Fruit fly (Drosophila melanogaster) whole organism, embryonic: ENCODE results near the gene PRL-1.

Source experiments
- Awh ChIP-seq: fragments of 200-800 bp; sonication (Bioruptor generic); IDR thresholded peaks from 2 replicates; pipeline ENCODE4, ENCODE4 v1.3.6; 2022; ENCODE audit warnings: missing biosample characterization, missing genetic modification characterization
- Bdp1 ChIP-seq: fragments of 200-800 bp; sonication (Bioruptor generic); optimal IDR thresholded peaks from 3 replicates; lab custom pipeline; 2016; ENCODE audit warnings: missing biosample characterization, missing genetic modification characterization
- CG10274 ChIP-seq: fragments of 200-800 bp; sonication (Bioruptor generic); optimal IDR thresholded peaks from 3 replicates; lab custom pipeline; 2017; ENCODE audit warnings: missing biosample characterization, mild to moderate bottlenecking, missing genetic modification characterization
- CG12236 ChIP-seq: fragments of 200-800 bp; sonication (Bioruptor generic); optimal IDR thresholded peaks from 2 replicates; lab custom pipeline; 2016; ENCODE audit warnings: missing biosample characterization, missing genetic modification characterization
- CG13123 ChIP-seq: fragments of 200-800 bp; sonication (Bioruptor generic); optimal IDR thresholded peaks from 2 replicates; lab custom pipeline; 2016; ENCODE audit warnings: missing biosample characterization, missing genetic modification characterization
- CG14965 ChIP-seq: fragments of 200-800 bp; sonication (Bioruptor generic); optimal IDR thresholded peaks from 2 replicates; lab custom pipeline; 2016; ENCODE audit warnings: missing biosample characterization, missing genetic modification characterization, borderline replicate concordance
- CG16863 ChIP-seq: fragments of 200-800 bp; sonication (Bioruptor generic); optimal IDR thresholded peaks from 3 replicates; lab custom pipeline; 2016; ENCODE audit warnings: missing biosample characterization, missing genetic modification characterization
- CG17802 ChIP-seq: fragments of 200-800 bp; sonication (Bioruptor generic); optimal IDR thresholded peaks from 2 replicates; lab custom pipeline; 2018; ENCODE audit warnings: missing biosample characterization, mild to moderate bottlenecking, missing genetic modification characterization, moderate library complexity
- CG1792 ChIP-seq: fragments of 200-800 bp; sonication (Bioruptor generic); optimal IDR thresholded peaks from 2 replicates; lab custom pipeline; 2016; ENCODE audit warnings: missing biosample characterization, missing genetic modification characterization
- CG18599 ChIP-seq: fragments of 200-800 bp; sonication (Bioruptor generic); optimal IDR thresholded peaks from 3 replicates; lab custom pipeline; 2017; ENCODE audit warnings: missing biosample characterization, missing genetic modification characterization, mild to moderate bottlenecking, moderate library complexity, missing genetic modification reagents
- CG32772 ChIP-seq: fragments of 200-800 bp; sonication (Bioruptor generic); IDR thresholded peaks from 2 replicates; pipeline ENCODE4 v1.3.6; 2022; ENCODE audit warnings: missing biosample characterization, missing genetic modification characterization
- CG3281 ChIP-seq: fragments of 200-800 bp; sonication (Bioruptor generic); optimal IDR thresholded peaks from 3 replicates; lab custom pipeline; 2017; ENCODE audit warnings: missing biosample characterization, mild to moderate bottlenecking, missing genetic modification characterization
- CG4282 ChIP-seq: fragments of 200-800 bp; sonication (Bioruptor generic); optimal IDR thresholded peaks from 2 replicates; lab custom pipeline; 2016; ENCODE audit warnings: missing biosample characterization, missing genetic modification characterization
- CG6654 ChIP-seq: fragments of 200-800 bp; sonication (Bioruptor generic); optimal IDR thresholded peaks from 2 replicates; lab custom pipeline; 2017; ENCODE audit warnings: missing biosample characterization, mild to moderate bottlenecking, missing genetic modification characterization
- CG6683 ChIP-seq: fragments of 200-800 bp; sonication (Bioruptor generic); optimal IDR thresholded peaks from 2 replicates; lab custom pipeline; 2017; ENCODE audit warnings: missing biosample characterization, mild to moderate bottlenecking, missing genetic modification characterization, missing genetic modification reagents
- CG6813 ChIP-seq: fragments of 200-800 bp; sonication (Bioruptor generic); optimal IDR thresholded peaks from 2 replicates; lab custom pipeline; 2017; ENCODE audit warnings: missing biosample characterization, missing genetic modification characterization, mild to moderate bottlenecking, moderate library complexity, missing genetic modification reagents
- CG7271 ChIP-seq: fragments of 200-800 bp; sonication (Bioruptor generic); optimal IDR thresholded peaks from 2 replicates; lab custom pipeline; 2018; ENCODE audit warnings: missing biosample characterization, mild to moderate bottlenecking, missing genetic modification characterization, moderate library complexity
- CG7357 ChIP-seq: fragments of 200-800 bp; sonication (Bioruptor generic); IDR thresholded peaks from 3 replicates; pipeline ENCODE4 v1.3.6; 2022; ENCODE audit warnings: missing biosample characterization, missing genetic modification characterization
- CG7556 ChIP-seq: fragments of 200-800 bp; sonication (Bioruptor generic); optimal IDR thresholded peaks from 2 replicates; lab custom pipeline; 2017; ENCODE audit warnings: missing biosample characterization, mild to moderate bottlenecking, missing genetic modification characterization
- CG8924 ChIP-seq: fragments of 200-800 bp; optimal IDR thresholded peaks from 3 replicates; lab custom pipeline; 2019; ENCODE audit warnings: missing biosample characterization, mild to moderate bottlenecking, missing genetic modification characterization, moderate library complexity
- CG9797 ChIP-seq: fragments of 200-800 bp; sonication (Bioruptor generic); optimal IDR thresholded peaks from 3 replicates; lab custom pipeline; 2018; ENCODE audit warnings: missing biosample characterization, mild to moderate bottlenecking, missing genetic modification characterization
- Gsc ChIP-seq: fragments of 200-800 bp; sonication (Bioruptor generic); IDR thresholded peaks from 2 replicates; pipeline ENCODE4 v1.3.6; 2022; ENCODE audit warnings: missing biosample characterization, missing genetic modification characterization
- H15 ChIP-seq: fragments of 200-800 bp; sonication (Bioruptor generic); IDR thresholded peaks from 3 replicates; pipeline ENCODE4 v1.3.6; 2022; ENCODE audit warnings: missing biosample characterization, missing genetic modification characterization
- HLH4C ChIP-seq: fragments of 200-800 bp; sonication (Bioruptor generic); IDR thresholded peaks from 3 replicates; pipeline ENCODE4 v1.3.6; 2022; ENCODE audit warnings: missing biosample characterization, missing genetic modification characterization; ENCODE audit not compliant: partially characterized antibody
- HLHmδ ChIP-seq: fragments of 200-800 bp; sonication (Bioruptor generic); optimal IDR thresholded peaks from 2 replicates; lab custom pipeline; 2018; ENCODE audit warnings: missing biosample characterization, mild to moderate bottlenecking, missing genetic modification characterization, moderate library complexity
- Hey ChIP-seq: fragments of 200-800 bp; sonication (Bioruptor generic); optimal IDR thresholded peaks from 3 replicates; lab custom pipeline; 2018; ENCODE audit warnings: missing biosample characterization, mild to moderate bottlenecking, missing genetic modification characterization
- Hmr ChIP-seq: fragments of 200-800 bp; sonication (Bioruptor generic); optimal IDR thresholded peaks from 3 replicates; lab custom pipeline; 2017; ENCODE audit warnings: mild to moderate bottlenecking, missing biosample characterization, missing genetic modification reagents, missing genetic modification characterization
- Jarid2 ChIP-seq: fragments of 200-800 bp; sonication (Bioruptor generic); optimal IDR thresholded peaks from 3 replicates; lab custom pipeline; 2017; ENCODE audit warnings: mild to moderate bottlenecking, missing biosample characterization, missing genetic modification reagents, missing genetic modification characterization
- Meics ChIP-seq: fragments of 200-800 bp; sonication (Bioruptor generic); optimal IDR thresholded peaks from 2 replicates; lab custom pipeline; 2017; ENCODE audit warnings: missing biosample characterization, mild to moderate bottlenecking, missing genetic modification characterization
- Rfx ChIP-seq: fragments of 200-800 bp; sonication (Bioruptor generic); IDR thresholded peaks from 2 replicates; pipeline ENCODE4 v1.3.6; 2022; ENCODE audit warnings: missing biosample characterization, missing genetic modification characterization
- Sox100B ChIP-seq: fragments of 200-800 bp; sonication (Bioruptor generic); optimal IDR thresholded peaks from 3 replicates; lab custom pipeline; 2018; ENCODE audit warnings: missing biosample characterization, mild to moderate bottlenecking, missing genetic modification characterization
- Sox102F ChIP-seq: fragments of 200-800 bp; sonication (Bioruptor generic); optimal IDR thresholded peaks from 2 replicates; lab custom pipeline; 2018; ENCODE audit warnings: missing biosample characterization, mild to moderate bottlenecking, missing genetic modification characterization, moderate library complexity
- Vsx1 ChIP-seq: fragments of 200-800 bp; sonication (Bioruptor generic); optimal IDR thresholded peaks from 2 replicates; lab custom pipeline; 2017; ENCODE audit warnings: missing biosample characterization, mild to moderate bottlenecking, missing genetic modification characterization, missing genetic modification reagents
- br ChIP-seq: fragments of >200 bp; optimal IDR thresholded peaks from 2 replicates; lab custom pipeline; 2017
- chinmo ChIP-seq: fragments of 200-800 bp; sonication (Bioruptor generic); IDR thresholded peaks from 4 replicates; pipeline ENCODE4 v1.3.6; 2022; ENCODE audit warnings: missing biosample characterization, missing genetic modification characterization; ENCODE audit not compliant: partially characterized antibody
- fd64A ChIP-seq: fragments of 200-800 bp; sonication (Bioruptor generic); optimal IDR thresholded peaks from 3 replicates; lab custom pipeline; 2018; ENCODE audit warnings: missing biosample characterization, mild to moderate bottlenecking, missing genetic modification characterization
- ftz-f1 ChIP-seq: fragments of 200-800 bp; sonication (Bioruptor generic); optimal IDR thresholded peaks from 2 replicates; lab custom pipeline; 2016; ENCODE audit warnings: missing biosample characterization, missing genetic modification characterization
- ham ChIP-seq: fragments of 200-800 bp; sonication (Bioruptor generic); IDR thresholded peaks from 2 replicates; pipeline ENCODE4 v1.3.6; 2022; ENCODE audit warnings: missing biosample characterization, missing genetic modification characterization
- jigr1 ChIP-seq: fragments of 200-800 bp; sonication (Bioruptor generic); IDR thresholded peaks from 3 replicates; pipeline ENCODE4 v1.3.6; 2022; ENCODE audit warnings: missing biosample characterization, missing genetic modification characterization
- maf-S ChIP-seq: fragments of 200-800 bp; sonication (Bioruptor generic); optimal IDR thresholded peaks from 2 replicates; lab custom pipeline; 2016; ENCODE audit warnings: missing biosample characterization, missing genetic modification characterization
- pfk ChIP-seq: fragments of 200-800 bp; sonication (Bioruptor generic); optimal IDR thresholded peaks from 2 replicates; lab custom pipeline; 2018; ENCODE audit warnings: missing biosample characterization, mild to moderate bottlenecking, missing genetic modification characterization, moderate library complexity
- sd ChIP-seq: fragments of 200-800 bp; sonication (Bioruptor generic); optimal IDR thresholded peaks from 3 replicates; lab custom pipeline; 2018; ENCODE audit warnings: missing biosample characterization, mild to moderate bottlenecking, missing genetic modification characterization, moderate library complexity
- sisA ChIP-seq: fragments of 200-800 bp; sonication (Bioruptor generic); IDR thresholded peaks from 2 replicates; pipeline ENCODE4 v1.3.6; 2022; ENCODE audit warnings: missing biosample characterization, missing genetic modification characterization
- sr ChIP-seq: fragments of 200-800 bp; sonication (Bioruptor generic); IDR thresholded peaks from 3 replicates; pipeline ENCODE4 v1.3.6; 2022; ENCODE audit warnings: missing biosample characterization, missing genetic modification characterization
- toy ChIP-seq: fragments of 200-800 bp; sonication (Bioruptor generic); IDR thresholded peaks from 2 replicates; pipeline ENCODE4 v1.3.6; 2022; ENCODE audit warnings: missing biosample characterization, missing genetic modification characterization
- wdn ChIP-seq: fragments of 200-800 bp; sonication (Bioruptor generic); IDR thresholded peaks from 2 replicates; pipeline ENCODE4 v1.3.6; 2022; ENCODE audit warnings: missing biosample characterization, missing genetic modification characterization
- wek ChIP-seq: fragments of 200-800 bp; sonication (Bioruptor generic); optimal IDR thresholded peaks from 3 replicates; lab custom pipeline; 2018; ENCODE audit warnings: missing biosample characterization, mild to moderate bottlenecking, missing genetic modification characterization, moderate library complexity
- zen ChIP-seq: fragments of 200-800 bp; sonication (Bioruptor generic); optimal IDR thresholded peaks from 3 replicates; lab custom pipeline; 2018; ENCODE audit warnings: missing biosample characterization, mild to moderate bottlenecking, missing genetic modification characterization, moderate library complexity
- zen2 ChIP-seq: fragments of 200-800 bp; sonication (Bioruptor generic); IDR thresholded peaks from 3 replicates; pipeline ENCODE4 v1.3.6; 2022; ENCODE audit warnings: missing biosample characterization, missing genetic modification characterization; ENCODE audit not compliant: partially characterized antibody
- zfh1 ChIP-seq: fragments of 200-800 bp; sonication (Bioruptor generic); IDR thresholded peaks from 3 replicates; pipeline ENCODE4 v1.3.6; 2022; ENCODE audit warnings: missing biosample characterization, missing genetic modification characterization

The PRL-1 gene

DNA sequence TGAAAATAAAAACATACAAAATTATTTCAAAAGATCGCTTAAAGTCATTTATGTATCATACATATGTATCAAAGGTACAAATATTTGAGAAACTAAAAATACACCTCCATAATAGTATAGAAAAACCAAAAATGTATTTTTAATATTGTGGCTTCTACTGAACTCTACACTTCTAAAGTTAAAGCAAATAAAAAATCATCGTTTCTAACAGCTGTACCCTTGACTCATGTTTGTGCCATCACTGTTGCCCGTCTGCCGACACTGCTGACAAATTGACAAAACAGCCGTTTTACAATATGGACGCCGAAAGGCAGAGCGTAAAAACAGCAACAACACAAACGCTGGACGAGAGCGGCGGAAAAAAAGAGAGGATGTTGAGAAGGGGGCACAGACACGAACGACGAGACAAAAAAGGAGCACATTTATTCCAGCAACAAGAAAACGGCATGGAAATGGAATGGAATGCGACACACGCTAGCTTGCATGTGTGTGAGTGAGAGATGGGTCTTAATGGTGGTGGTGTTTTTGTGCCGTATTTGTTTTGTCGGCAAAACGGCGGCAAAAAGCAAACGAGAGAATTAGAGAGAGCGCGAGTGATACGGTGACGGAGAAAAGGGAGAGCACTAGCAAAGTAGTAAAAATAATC, 29.1 kb upstream of the PRL-1 start (continued):
- TF ChIP-seq CG10274 (GFP tag; lab: Kevin White, UChicago) (peak; percentile 75), CG18599 (GFP tag; lab: Kevin White, UChicago) (peak; percentile 87), zfh1 (GFP tag; lab: Robert Waterston, UW) (no peak), CG13123 (GFP tag; lab: Kevin White, UChicago) (peak; percentile 73), CG3281 (peak; percentile 92), CG6654 (GFP tag; lab: Kevin White, UChicago) (peak; percentile 72), pfk (GFP tag; lab: Kevin White, UChicago) (peak; percentile 97), fd64A (GFP tag; lab: Kevin White, UChicago) (peak; percentile 55), ham (no peak), CG4282 (GFP tag; lab: Kevin White, UChicago) (peak; percentile 58), Gsc (GFP tag; lab: Robert Waterston, UW) (no peak), Meics (peak; percentile 92), Vsx1 (GFP tag; lab: Kevin White, UChicago) (peak; percentile 54), ftz-f1 (GFP tag; lab: Kevin White, UChicago) (no peak), br (no peak), Rfx (GFP tag; lab: Robert Waterston, UW) (no peak), Awh (GFP tag; lab: Robert Waterston, UW) (no peak), toy (GFP tag; lab: Robert Waterston, UW) (no peak), sisA (GFP tag; lab: Robert Waterston, UW) (no peak), wek (GFP tag; lab: Kevin White, UChicago) (no peak), chinmo (GFP tag; lab: Robert Waterston, UW) (no peak), zen (tag; lab: Kevin White, UChicago) (peak; percentile 82), CG7556 (GFP tag; lab: Kevin White, UChicago) (peak; percentile 81), CG6813 (GFP tag; lab: Kevin White, UChicago) (peak; percentile 61), CG16863 (GFP tag; lab: Kevin White, UChicago) (peak; percentile 73), HLH4C (GFP tag; lab: Robert Waterston, UW) (no peak), jigr1 (GFP tag; lab: Robert Waterston, UW) (no peak), Hmr (GFP tag; lab: Kevin White, UChicago) (peak; percentile 86), sr (GFP tag; lab: Robert Waterston, UW) (no peak), CG14965 (GFP tag; lab: Kevin White, UChicago) (no peak), Sox100B (GFP tag; lab: Kevin White, UChicago) (peak; percentile 86), H15 (no peak), Bdp1 (GFP tag; lab: Kevin White, UChicago) (peak; percentile 53), CG7271 (peak; percentile 50), Jarid2 (peak; percentile 58), zen2 (GFP tag; lab: Robert Waterston, UW) (no peak), CG12236 (GFP tag; lab: Kevin White, UChicago) (peak; percentile 15), CG8924 (peak; percentile 87), wdn (GFP tag; lab: Robert Waterston, UW) (no peak), CG1792 (GFP tag; lab: Kevin White, UChicago) (peak; percentile 74), Hey (tag; lab: Kevin White, UChicago) (peak; percentile 18), CG32772 (GFP tag; lab: Robert Waterston, UW) (no peak), CG17802 (tag; lab: Kevin White, UChicago) (peak; percentile 56), sd (tag; lab: Kevin White, UChicago) (peak; percentile 99), CG7357 (GFP tag; lab: Robert Waterston, UW) (peak; percentile 73; the same call in 1 of the 3 replicates), CG6683 (GFP tag; lab: Kevin White, UChicago) (peak; percentile 67), maf-S (GFP tag; lab: Kevin White, UChicago) (peak; percentile 71), CG9797 (GFP tag; lab: Kevin White, UChicago) (no peak), Sox102F (GFP tag; lab: Kevin White, UChicago) (peak; percentile 87), HLHmδ (no peak)
